Worm (Caenorhabditis elegans): ENCODE data around the gene srh-187.

ce11 chrV:7330868-7331267 is 8.9 kb downstream of the srh-187 start, which contains the start of gene F10G2.2:
- TF ChIP-seq snpc-4 (tag; optimal IDR thresholded peaks at IDR 0.05) = no peak
- TF ChIP-seq elt-1 (tag; optimal IDR thresholded peaks at IDR 0.05) = no peak
- no peak for TF ChIP-seq unc-39 (tag; optimal IDR thresholded peaks at IDR 0.05)
- no peak for TF ChIP-seq ztf-1 (GFP tag; conservative IDR thresholded peaks at IDR 0.05)
- TF ChIP-seq nhr-11 (tag; optimal IDR thresholded peaks at IDR 0.05) = no peak
- TF ChIP-seq mbf-1 (tag; optimal IDR thresholded peaks at IDR 0.05) = no peak
